Worm (Caenorhabditis elegans): ENCODE measurements around the gene nlp-80.

nlp-80 gene

DNA sequence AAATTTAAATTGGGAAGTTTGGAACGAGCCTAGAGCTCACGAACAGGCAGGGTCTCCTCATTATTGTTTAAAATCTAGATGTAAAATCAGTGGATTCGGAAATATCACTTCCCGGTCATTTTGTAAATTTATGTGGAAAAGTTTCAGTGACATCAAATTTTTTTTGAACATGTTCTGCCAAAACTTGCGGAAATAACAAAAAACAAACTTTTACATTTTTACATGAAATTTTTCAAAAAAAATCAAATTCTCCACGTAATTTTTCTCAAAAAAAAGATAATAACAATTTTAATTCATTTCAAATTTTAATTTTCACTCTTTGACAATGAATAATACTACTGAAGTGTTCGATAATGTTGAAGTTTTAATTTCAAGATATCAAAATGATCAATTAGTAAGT, 23.9 kb downstream of the nlp-80 start, which contains the start of gene C45B11.5:
Gene C45B11.5, plus strand, starts transcription at position 301 of the 400 bp plus-strand sequence.
- TF ChIP-seq tbx-11 (GFP tag; IDR thresholded peaks at IDR 0.05) = no peak
- TF ChIP-seq hmbx-1 (tag; optimal IDR thresholded peaks at IDR 0.05) = no peak
- no peak for TF ChIP-seq tbx-37 (GFP tag; conservative IDR thresholded peaks at IDR 0.05)
- TF ChIP-seq ama-1 (optimal IDR thresholded peaks at IDR 0.05) = no peak
- no peak for TF ChIP-seq ets-7 (tag; optimal IDR thresholded peaks at IDR 0.05)
- TF ChIP-seq hmg-4 (GFP tag; optimal IDR thresholded peaks at IDR 0.05) = no peak
- TF ChIP-seq sea-1 (GFP tag; conservative IDR thresholded peaks at IDR 0.05) = no peak
- no peak for TF ChIP-seq F13C5.2 (tag; optimal IDR thresholded peaks at IDR 0.05)
- TF ChIP-seq flt-1 (GFP tag; IDR thresholded peaks at IDR 0.05) = no peak
- TF ChIP-seq ceh-36 (tag; optimal IDR thresholded peaks at IDR 0.05) = no peak
- no peak for TF ChIP-seq aly-1 (tag; optimal IDR thresholded peaks at IDR 0.05)
- no peak for TF ChIP-seq tra-4 (tag; optimal IDR thresholded peaks at IDR 0.05)

DNA sequence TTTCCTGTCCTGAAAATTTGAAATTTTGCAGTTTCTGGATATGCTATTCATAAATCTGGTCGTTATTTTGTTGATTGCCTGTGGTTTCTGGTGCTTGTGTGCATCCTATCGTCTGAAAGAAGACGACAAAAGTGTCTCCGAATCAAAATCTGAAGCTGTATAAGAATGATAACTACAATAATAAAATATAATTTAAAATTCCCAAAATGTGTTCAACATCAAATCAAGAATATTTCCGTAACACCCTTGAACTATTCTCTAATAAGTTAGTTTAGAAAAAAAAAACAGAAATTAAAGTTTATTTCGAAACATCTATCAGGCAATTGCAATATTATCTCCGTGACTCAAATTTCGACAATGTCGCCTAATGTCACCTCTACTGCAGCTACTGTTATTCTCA, 24.9 kb downstream of the nlp-80 start, which contains the start of gene C45B11.8:
Gene C45B11.8, plus strand, starts transcription at position 301 of the 400 bp plus-strand sequence.
- TF ChIP-seq sea-1 (GFP tag; conservative IDR thresholded peaks at IDR 0.05) (no peak), B0310.2 (tag; optimal IDR thresholded peaks at IDR 0.05) (no peak), ceh-13 (GFP tag; optimal IDR thresholded peaks at IDR 0.05) (no peak), scrt-1 (GFP tag; IDR thresholded peaks at IDR 0.05) (no peak), hmbx-1 (tag; optimal IDR thresholded peaks at IDR 0.05) (no peak), tbx-37 (GFP tag; conservative IDR thresholded peaks at IDR 0.05) (no peak), hnd-1 (tag; optimal IDR thresholded peaks at IDR 0.05) (no peak), pes-1 (GFP tag; IDR thresholded peaks at IDR 0.05) (no peak), ets-7 (tag; optimal IDR thresholded peaks at IDR 0.05) (no peak), ceh-36 (tag; optimal IDR thresholded peaks at IDR 0.05) (no peak), ama-1 (optimal IDR thresholded peaks at IDR 0.05) (no peak), aly-1 (tag; optimal IDR thresholded peaks at IDR 0.05) (no peak), hmg-4 (GFP tag; optimal IDR thresholded peaks at IDR 0.05) (no peak), F13C5.2 (tag; optimal IDR thresholded peaks at IDR 0.05) (no peak)

DNA sequence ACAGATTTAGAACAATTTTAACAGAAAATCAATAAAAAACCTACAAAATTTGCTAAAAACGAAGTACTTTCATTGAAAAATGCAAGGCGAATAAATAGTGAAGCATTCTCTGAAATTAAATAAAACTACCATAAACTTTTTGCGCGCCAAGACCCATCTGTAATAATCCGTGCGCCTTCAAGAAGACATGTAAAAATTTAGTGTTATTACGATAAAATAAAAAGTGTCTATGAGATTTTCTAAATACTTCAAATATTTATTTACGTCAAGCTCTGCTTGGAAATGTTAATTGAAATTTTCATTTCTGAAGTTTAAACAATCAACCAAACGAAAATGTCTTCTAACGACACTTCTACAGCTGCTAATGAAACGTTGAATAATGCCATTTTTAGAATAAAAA, 25.4 kb downstream of the nlp-80 start, which contains the start of gene C45B11.9:
Gene C45B11.9, plus strand, starts transcription at position 301 of the 400 bp plus-strand sequence.
- TF ChIP-seq aly-1 (tag; optimal IDR thresholded peaks at IDR 0.05) = no peak
- no peak for TF ChIP-seq ceh-36 (tag; optimal IDR thresholded peaks at IDR 0.05)
- no peak for TF ChIP-seq tbx-37 (GFP tag; conservative IDR thresholded peaks at IDR 0.05)
- no peak for TF ChIP-seq ceh-13 (GFP tag; optimal IDR thresholded peaks at IDR 0.05)
- TF ChIP-seq pes-1 (GFP tag; IDR thresholded peaks at IDR 0.05) = no peak
- no peak for TF ChIP-seq ama-1 (optimal IDR thresholded peaks at IDR 0.05)
- no peak for TF ChIP-seq tra-4 (tag; optimal IDR thresholded peaks at IDR 0.05)
- no peak for TF ChIP-seq B0310.2 (tag; optimal IDR thresholded peaks at IDR 0.05)
- no peak for TF ChIP-seq hnd-1 (tag; optimal IDR thresholded peaks at IDR 0.05)
- TF ChIP-seq hmbx-1 (tag; optimal IDR thresholded peaks at IDR 0.05) = no peak
- no peak for TF ChIP-seq flt-1 (GFP tag; IDR thresholded peaks at IDR 0.05)
- no peak for TF ChIP-seq ets-7 (tag; optimal IDR thresholded peaks at IDR 0.05)
- no peak for TF ChIP-seq F13C5.2 (tag; optimal IDR thresholded peaks at IDR 0.05)
- no peak for TF ChIP-seq scrt-1 (GFP tag; IDR thresholded peaks at IDR 0.05)
- no peak for TF ChIP-seq sea-1 (GFP tag; conservative IDR thresholded peaks at IDR 0.05)
- TF ChIP-seq tbx-11 (GFP tag; IDR thresholded peaks at IDR 0.05) = no peak
- no peak for TF ChIP-seq hmg-4 (GFP tag; optimal IDR thresholded peaks at IDR 0.05)

DNA sequence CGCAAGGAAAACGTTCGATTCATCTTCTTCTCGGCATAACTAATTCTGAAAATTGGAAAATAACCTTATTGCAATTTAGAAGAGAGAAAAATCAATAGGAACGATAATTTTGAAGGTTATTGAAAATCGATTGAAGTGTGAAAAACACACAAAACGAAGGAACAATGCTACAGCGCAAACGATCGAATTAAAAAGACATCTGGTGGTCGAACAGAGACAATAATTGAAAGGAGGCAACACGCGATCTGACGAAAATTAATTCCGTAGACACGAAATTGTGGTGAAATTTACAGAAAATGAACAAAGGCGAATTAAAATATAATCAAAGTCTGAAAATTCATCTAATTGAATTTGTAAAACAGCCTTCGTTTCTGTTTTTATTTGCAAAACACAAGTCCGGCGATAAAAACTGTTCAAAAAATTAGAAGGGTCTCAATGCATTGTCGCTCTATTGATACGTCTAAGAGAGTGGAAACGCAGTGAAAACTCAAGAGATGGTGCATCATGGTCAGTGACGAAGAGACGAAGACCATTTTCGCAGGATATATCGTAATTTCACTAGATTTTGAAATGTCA, 25.9 kb downstream of the nlp-80 start, which contains the start of gene pak-2:
Gene pak-2, minus strand, starts transcription at position 51 of the 576 bp plus-strand sequence.
- peak; percentile 25 for TF ChIP-seq ceh-13 (GFP tag; optimal IDR thresholded peaks at IDR 0.05)
- TF ChIP-seq tbx-37 (GFP tag; conservative IDR thresholded peaks at IDR 0.05) = 0 out of 2 replicates have a peak, but pooled peaks have one; percentile 22
- TF ChIP-seq hnd-1 (tag; optimal IDR thresholded peaks at IDR 0.05) = peak; percentile 25
- peak; percentile 82 for TF ChIP-seq F13C5.2 (tag; optimal IDR thresholded peaks at IDR 0.05)
- TF ChIP-seq tra-4 (tag; optimal IDR thresholded peaks at IDR 0.05) = no peak
- peak; percentile 74 for TF ChIP-seq ets-7 (tag; optimal IDR thresholded peaks at IDR 0.05)
- no peak for TF ChIP-seq sea-1 (GFP tag; conservative IDR thresholded peaks at IDR 0.05)
- TF ChIP-seq flt-1 (GFP tag; IDR thresholded peaks at IDR 0.05) = no peak
- peak; percentile 38 for TF ChIP-seq B0310.2 (tag; optimal IDR thresholded peaks at IDR 0.05)

DNA sequence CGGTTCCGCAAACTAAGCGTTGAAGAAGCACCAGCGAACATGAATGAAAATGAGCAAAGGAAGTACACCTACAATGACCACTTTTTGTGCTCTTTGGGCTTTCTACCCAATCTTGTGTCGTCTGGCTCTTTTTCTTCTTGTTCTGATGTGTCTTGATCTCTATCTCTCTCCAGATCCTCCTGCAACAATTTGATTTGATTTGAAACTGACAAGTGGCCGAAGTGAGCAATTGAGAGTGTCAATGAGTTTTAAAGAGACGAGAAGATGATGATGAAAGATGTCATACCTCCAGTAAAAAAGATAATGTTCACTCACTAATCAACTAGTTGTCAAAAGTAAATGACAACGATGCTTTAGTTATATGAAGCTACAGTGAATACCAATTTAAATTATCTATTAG, 30.7 kb downstream of the nlp-80 start, which contains the start of gene pptr-2:
Gene pptr-2, minus strand, starts transcription at position 184 of the 400 bp plus-strand sequence.
- TF ChIP-seq tbx-37 (GFP tag; conservative IDR thresholded peaks at IDR 0.05) = no peak
- TF ChIP-seq F13C5.2 (tag; optimal IDR thresholded peaks at IDR 0.05) = no peak
- TF ChIP-seq hmg-4 (GFP tag; optimal IDR thresholded peaks at IDR 0.05) = no peak
- TF ChIP-seq ets-7 (tag; optimal IDR thresholded peaks at IDR 0.05) = no peak
- no peak for TF ChIP-seq flt-1 (GFP tag; IDR thresholded peaks at IDR 0.05)
- no peak for TF ChIP-seq tbx-11 (GFP tag; IDR thresholded peaks at IDR 0.05)
- TF ChIP-seq ama-1 (optimal IDR thresholded peaks at IDR 0.05) = no peak
- no peak for TF ChIP-seq ceh-36 (tag; optimal IDR thresholded peaks at IDR 0.05)
- no peak for TF ChIP-seq hnd-1 (tag; optimal IDR thresholded peaks at IDR 0.05)
- no peak for TF ChIP-seq pes-1 (GFP tag; IDR thresholded peaks at IDR 0.05)
- TF ChIP-seq B0310.2 (tag; optimal IDR thresholded peaks at IDR 0.05) = no peak
- TF ChIP-seq tra-4 (tag; optimal IDR thresholded peaks at IDR 0.05) = no peak
- no peak for TF ChIP-seq scrt-1 (GFP tag; IDR thresholded peaks at IDR 0.05)
- no peak for TF ChIP-seq sea-1 (GFP tag; conservative IDR thresholded peaks at IDR 0.05)
- TF ChIP-seq ceh-13 (GFP tag; optimal IDR thresholded peaks at IDR 0.05) = no peak
- no peak for TF ChIP-seq hmbx-1 (tag; optimal IDR thresholded peaks at IDR 0.05)

DNA sequence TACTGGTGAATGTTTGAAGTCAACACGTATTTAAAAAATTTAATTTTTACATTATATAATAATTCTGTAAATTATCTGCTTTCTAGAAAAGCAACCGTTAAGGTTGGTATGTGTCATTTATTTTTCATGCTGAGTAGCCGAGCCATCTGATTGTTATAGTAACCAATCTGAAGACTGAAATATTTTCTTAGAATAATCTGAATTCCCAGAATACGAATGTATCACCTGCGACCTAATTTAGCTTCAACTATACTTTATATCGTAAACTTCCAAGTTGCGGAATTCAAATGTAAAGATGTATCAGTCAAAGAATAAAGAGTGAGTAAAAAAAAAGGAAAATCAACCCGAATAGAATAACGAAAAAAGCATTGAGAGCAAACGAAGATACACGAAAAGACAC, 32.2 kb downstream of the nlp-80 start:
- no peak for TF ChIP-seq pes-1 (GFP tag; IDR thresholded peaks at IDR 0.05)
- TF ChIP-seq scrt-1 (GFP tag; IDR thresholded peaks at IDR 0.05) = no peak
- TF ChIP-seq hnd-1 (tag; optimal IDR thresholded peaks at IDR 0.05) = no peak
- TF ChIP-seq hmg-4 (GFP tag; optimal IDR thresholded peaks at IDR 0.05) = no peak
- no peak for TF ChIP-seq sea-1 (GFP tag; conservative IDR thresholded peaks at IDR 0.05)
- TF ChIP-seq ceh-36 (tag; optimal IDR thresholded peaks at IDR 0.05) = no peak
- no peak for TF ChIP-seq tbx-37 (GFP tag; conservative IDR thresholded peaks at IDR 0.05)
- no peak for TF ChIP-seq tra-4 (tag; optimal IDR thresholded peaks at IDR 0.05)
- no peak for TF ChIP-seq tbx-11 (GFP tag; IDR thresholded peaks at IDR 0.05)
- TF ChIP-seq ceh-13 (GFP tag; optimal IDR thresholded peaks at IDR 0.05) = no peak
- TF ChIP-seq ets-7 (tag; optimal IDR thresholded peaks at IDR 0.05) = no peak
- TF ChIP-seq B0310.2 (tag; optimal IDR thresholded peaks at IDR 0.05) = no peak
- TF ChIP-seq F13C5.2 (tag; optimal IDR thresholded peaks at IDR 0.05) = no peak
- TF ChIP-seq hmbx-1 (tag; optimal IDR thresholded peaks at IDR 0.05) = no peak
- no peak for TF ChIP-seq flt-1 (GFP tag; IDR thresholded peaks at IDR 0.05)
- TF ChIP-seq aly-1 (tag; optimal IDR thresholded peaks at IDR 0.05) = no peak
- no peak for TF ChIP-seq ama-1 (optimal IDR thresholded peaks at IDR 0.05)
